Fruit fly (Drosophila melanogaster) whole organism, embryonic: ENCODE data around the gene CG46307.

Experiments used
- Adf1 ChIP-seq: fragments of 200-800 bp; sonication (Bioruptor generic); IDR thresholded peaks from 2 replicates; pipeline ENCODE4 v1.3.6; 2022; ENCODE audit warnings: missing biosample characterization, missing genetic modification characterization
- BEAF-32 ChIP-seq: fragments of 200-800 bp; sonication (Bioruptor generic); optimal IDR thresholded peaks from 3 replicates; lab custom pipeline; 2017; ENCODE audit warnings: missing biosample characterization, missing genetic modification characterization, mild to moderate bottlenecking, moderate library complexity, missing genetic modification reagents
- CG10274 ChIP-seq: fragments of 200-800 bp; sonication (Bioruptor generic); optimal IDR thresholded peaks from 3 replicates; lab custom pipeline; 2017; ENCODE audit warnings: missing biosample characterization, mild to moderate bottlenecking, missing genetic modification characterization
- CG11723 ChIP-seq: fragments of 200-800 bp; sonication (Bioruptor generic); optimal IDR thresholded peaks from 2 replicates; lab custom pipeline; 2017; ENCODE audit warnings: missing biosample characterization, mild to moderate bottlenecking, missing genetic modification characterization
- CG13287 ChIP-seq: fragments of 200-800 bp; sonication (Bioruptor generic); IDR thresholded peaks from 2 replicates; pipeline ENCODE4 v1.3.6; 2022; ENCODE audit warnings: missing biosample characterization, missing genetic modification characterization; ENCODE audit not compliant: partially characterized antibody
- CG14860 ChIP-seq: fragments of 200-800 bp; sonication (Bioruptor generic); IDR thresholded peaks from 3 replicates; pipeline ENCODE4 v1.3.6; 2022; ENCODE audit warnings: missing biosample characterization, missing genetic modification characterization; ENCODE audit not compliant: partially characterized antibody
- CG34422 ChIP-seq: fragments of 200-800 bp; sonication (Bioruptor generic); IDR thresholded peaks from 3 replicates; pipeline ENCODE4 v1.3.6; 2022; ENCODE audit warnings: missing biosample characterization, missing genetic modification characterization
- CG6272 ChIP-seq: fragments of 200-800 bp; sonication (Bioruptor generic); IDR thresholded peaks from 2 replicates; pipeline ENCODE4 v1.3.6; 2022; ENCODE audit warnings: missing biosample characterization, missing genetic modification characterization
- CG8281 ChIP-seq: fragments of 200-800 bp; sonication (Bioruptor generic); optimal IDR thresholded peaks from 2 replicates; lab custom pipeline; 2018; ENCODE audit warnings: missing biosample characterization, mild to moderate bottlenecking, missing genetic modification characterization, moderate library complexity
- CG9932 ChIP-seq: fragments of 200-800 bp; sonication (Bioruptor generic); IDR thresholded peaks from 2 replicates; pipeline ENCODE4 v1.3.6; 2022; ENCODE audit warnings: missing biosample characterization, missing genetic modification characterization
- Dfd ChIP-seq, 2 experiments: fragments of >200 bp; optimal IDR thresholded peaks; 2 replicates each; lab custom pipeline; 2017; ENCODE audit warnings: missing biosample characterization in 2 of 2, missing genetic modification characterization in 2 of 2
- Dip3 ChIP-seq: fragments of 200-800 bp; sonication (Bioruptor generic); optimal IDR thresholded peaks from 3 replicates; lab custom pipeline; 2016; ENCODE audit warnings: missing biosample characterization, missing genetic modification characterization
- Dll ChIP-seq: fragments of 200-800 bp; sonication (Bioruptor generic); IDR thresholded peaks from 4 replicates; pipeline ENCODE4 v1.3.6; 2022; ENCODE audit warnings: missing biosample characterization, missing genetic modification characterization; ENCODE audit not compliant: partially characterized antibody
- HLH3B ChIP-seq: fragments of 200-800 bp; sonication (Bioruptor generic); IDR thresholded peaks from 2 replicates; pipeline ENCODE4 v1.3.6; 2022; ENCODE audit warnings: missing biosample characterization, missing genetic modification characterization
- HLHmδ ChIP-seq: fragments of 200-800 bp; sonication (Bioruptor generic); optimal IDR thresholded peaks from 2 replicates; lab custom pipeline; 2018; ENCODE audit warnings: missing biosample characterization, mild to moderate bottlenecking, missing genetic modification characterization, moderate library complexity
- Hmr ChIP-seq: fragments of 200-800 bp; sonication (Bioruptor generic); optimal IDR thresholded peaks from 3 replicates; lab custom pipeline; 2017; ENCODE audit warnings: mild to moderate bottlenecking, missing biosample characterization, missing genetic modification reagents, missing genetic modification characterization
- MBD-R2 ChIP-seq: fragments of 200-800 bp; sonication (Bioruptor generic); IDR thresholded peaks from 2 replicates; pipeline ENCODE4 v1.3.6; 2022; ENCODE audit warnings: missing biosample characterization, missing genetic modification characterization
- Mad ChIP-seq: fragments of 200-800 bp; sonication (Bioruptor generic); optimal IDR thresholded peaks from 2 replicates; lab custom pipeline; 2016; ENCODE audit warnings: missing biosample characterization, missing genetic modification characterization
- Med ChIP-seq: fragments of 200-800 bp; sonication (Bioruptor generic); peaks from one replicate; lab custom pipeline; 2016; ENCODE audit warnings: missing biosample characterization, missing genetic modification characterization, mild to moderate bottlenecking, inconsistent platforms, moderate library complexity
- NFAT ChIP-seq: fragments of 200-800 bp; sonication (Bioruptor generic); IDR thresholded peaks from 2 replicates; pipeline ENCODE4 v1.3.6; 2022; ENCODE audit warnings: missing biosample characterization, missing genetic modification characterization
- Optix ChIP-seq: fragments of 200-800 bp; sonication (Bioruptor generic); IDR thresholded peaks from 3 replicates; pipeline ENCODE4 v1.3.6; 2022; ENCODE audit warnings: missing biosample characterization, missing genetic modification characterization
- Rfx ChIP-seq: fragments of 200-800 bp; sonication (Bioruptor generic); IDR thresholded peaks from 2 replicates; pipeline ENCODE4 v1.3.6; 2022; ENCODE audit warnings: missing biosample characterization, missing genetic modification characterization
- Six4 ChIP-seq: fragments of 200-800 bp; sonication (Bioruptor generic); optimal IDR thresholded peaks from 2 replicates; lab custom pipeline; 2016; ENCODE audit warnings: missing biosample characterization, missing genetic modification characterization
- Sry-δ ChIP-seq: fragments of 200-800 bp; sonication (Bioruptor generic); optimal IDR thresholded peaks from 2 replicates; lab custom pipeline; 2016; ENCODE audit warnings: missing biosample characterization, missing genetic modification characterization
- TFAM ChIP-seq: fragments of 200-800 bp; sonication (Bioruptor generic); optimal IDR thresholded peaks from 2 replicates; lab custom pipeline; 2017; ENCODE audit warnings: missing biosample characterization, missing genetic modification characterization, inconsistent platforms
- Taf1 ChIP-seq: fragments of 200-800 bp; sonication (Bioruptor generic); IDR thresholded peaks from 2 replicates; pipeline ENCODE4 v1.3.6; 2022; ENCODE audit warnings: missing biosample characterization, missing genetic modification characterization
- amos ChIP-seq: fragments of 200-800 bp; sonication (Bioruptor generic); IDR thresholded peaks from 2 replicates; pipeline ENCODE4 v1.3.6; 2022; ENCODE audit warnings: missing biosample characterization, missing genetic modification characterization; ENCODE audit not compliant: partially characterized antibody
- ash1 ChIP-seq: fragments of 200-800 bp; sonication (Bioruptor generic); optimal IDR thresholded peaks from 2 replicates; lab custom pipeline; 2018; ENCODE audit warnings: missing biosample characterization, mild to moderate bottlenecking, missing genetic modification characterization
- ato ChIP-seq: fragments of 200-800 bp; sonication (Bioruptor generic); IDR thresholded peaks from 2 replicates; pipeline ENCODE4 v1.3.6; 2022; ENCODE audit warnings: missing biosample characterization, missing genetic modification characterization; ENCODE audit not compliant: partially characterized antibody
- bbx ChIP-seq: fragments of 200-800 bp; sonication (Bioruptor generic); IDR thresholded peaks from 2 replicates; pipeline ENCODE4 v1.3.6; 2022; ENCODE audit warnings: missing biosample characterization, missing genetic modification characterization; ENCODE audit not compliant: partially characterized antibody
- chinmo ChIP-seq: fragments of 200-800 bp; sonication (Bioruptor generic); IDR thresholded peaks from 4 replicates; pipeline ENCODE4 v1.3.6; 2022; ENCODE audit warnings: missing biosample characterization, missing genetic modification characterization; ENCODE audit not compliant: partially characterized antibody
- corto ChIP-seq: fragments of 200-800 bp; sonication (Bioruptor generic); optimal IDR thresholded peaks from 2 replicates; lab custom pipeline; 2016; ENCODE audit warnings: missing biosample characterization, mild to moderate bottlenecking, missing genetic modification characterization, moderate library complexity
- fd3F ChIP-seq: fragments of 200-800 bp; sonication (Bioruptor generic); optimal IDR thresholded peaks from 2 replicates; lab custom pipeline; 2018; ENCODE audit warnings: missing biosample characterization, mild to moderate bottlenecking, missing genetic modification characterization, moderate library complexity
- gsb ChIP-seq: fragments of 200-800 bp; sonication (Bioruptor generic); IDR thresholded peaks from 2 replicates; pipeline ENCODE4 v1.3.6; 2022; ENCODE audit warnings: missing biosample characterization, missing genetic modification characterization
- her ChIP-seq: fragments of 200-800 bp; sonication (Bioruptor generic); optimal IDR thresholded peaks from 2 replicates; lab custom pipeline; 2016; ENCODE audit warnings: missing biosample characterization, missing genetic modification characterization
- lov ChIP-seq, 2 experiments: fragments of 200-800 bp in 1 of 2; fragments of >200 bp in 1 of 2; sonication (Bioruptor generic) in 1 of 2; IDR thresholded peaks in 1 of 2; optimal IDR thresholded peaks in 1 of 2; 2 replicates in 1 of 2; 3 replicates in 1 of 2; pipeline versions ENCODE4 v1.3.6 to Lab custom; 2017 to 2022; ENCODE audit warnings: missing biosample characterization in 1 of 2, missing genetic modification characterization in 1 of 2
- mam ChIP-seq: fragments of 200-800 bp; sonication (Bioruptor generic); optimal IDR thresholded peaks from 3 replicates; lab custom pipeline; 2016; ENCODE audit warnings: missing biosample characterization, missing genetic modification characterization
- mld ChIP-seq: fragments of 200-800 bp; sonication (Bioruptor generic); IDR thresholded peaks from 3 replicates; pipeline ENCODE4 v1.3.6; 2022; ENCODE audit warnings: missing biosample characterization, missing genetic modification characterization; ENCODE audit not compliant: partially characterized antibody
- nmo ChIP-seq: fragments of 200-800 bp; sonication (Bioruptor generic); optimal IDR thresholded peaks from 2 replicates; lab custom pipeline; 2018; ENCODE audit warnings: missing biosample characterization, mild to moderate bottlenecking, missing genetic modification characterization, moderate library complexity
- otp ChIP-seq: fragments of 200-800 bp; sonication (Bioruptor generic); IDR thresholded peaks from 3 replicates; pipeline ENCODE4, ENCODE4 v1.3.6; 2022; ENCODE audit warnings: missing biosample characterization, missing genetic modification characterization
- sc ChIP-seq, 3 experiments: fragments of >200 bp in 2 of 3; fragments of 200-800 bp in 1 of 3; sonication (Bioruptor generic) in 1 of 3; optimal IDR thresholded peaks; 2 replicates in 2 of 3; 3 replicates in 1 of 3; lab custom pipeline; 2017; ENCODE audit warnings: mild to moderate bottlenecking in 1 of 3, missing biosample characterization in 1 of 3, missing genetic modification characterization in 1 of 3, missing genetic modification reagents in 1 of 3
- sna ChIP-seq: fragments of 200-800 bp; sonication (Bioruptor generic); IDR thresholded peaks from 2 replicates; pipeline ENCODE4 v1.3.6; 2022; ENCODE audit warnings: missing biosample characterization, missing genetic modification characterization; ENCODE audit not compliant: partially characterized antibody
- sob ChIP-seq: fragments of 200-800 bp; sonication (Bioruptor generic); IDR thresholded peaks from 2 replicates; pipeline ENCODE4 v1.3.6; 2022; ENCODE audit warnings: missing biosample characterization, missing genetic modification characterization
- unc-4 ChIP-seq: fragments of 200-800 bp; sonication (Bioruptor generic); IDR thresholded peaks from 2 replicates; pipeline ENCODE4 v1.3.6; 2022; ENCODE audit warnings: missing biosample characterization, missing genetic modification characterization; ENCODE audit not compliant: partially characterized antibody
- usp ChIP-seq: fragments of >200 bp; optimal IDR thresholded peaks from 2 replicates; lab custom pipeline; 2017; ENCODE audit warnings: missing biosample characterization, missing genetic modification characterization
- vnd ChIP-seq: fragments of 200-800 bp; sonication (Bioruptor generic); IDR thresholded peaks from 3 replicates; pipeline ENCODE4 v1.3.6; 2022; ENCODE audit warnings: missing biosample characterization, missing genetic modification characterization; ENCODE audit not compliant: partially characterized antibody
- wdn ChIP-seq: fragments of 200-800 bp; sonication (Bioruptor generic); IDR thresholded peaks from 2 replicates; pipeline ENCODE4 v1.3.6; 2022; ENCODE audit warnings: missing biosample characterization, missing genetic modification characterization
- wek ChIP-seq: fragments of 200-800 bp; sonication (Bioruptor generic); optimal IDR thresholded peaks from 3 replicates; lab custom pipeline; 2018; ENCODE audit warnings: missing biosample characterization, mild to moderate bottlenecking, missing genetic modification characterization, moderate library complexity
- zfh2 ChIP-seq: fragments of 200-800 bp; sonication (Bioruptor generic); optimal IDR thresholded peaks from 2 replicates; lab custom pipeline; 2016; ENCODE audit warnings: missing biosample characterization, missing genetic modification characterization

CG46307 gene

dm6 chr2L:21162875-21163274 lies 58.5 kb downstream of the CG46307 start, which contains the start of gene Nbr (continued):
- no peak for TF ChIP-seq TFAM (GFP tag; lab: Kevin White, UChicago)
- TF ChIP-seq Hmr (GFP tag; lab: Kevin White, UChicago) = no peak
- TF ChIP-seq sna (GFP tag; lab: Robert Waterston, UW) = peak; percentile 54
- no peak for TF ChIP-seq CG10274 (GFP tag; lab: Kevin White, UChicago)
- 0 out of 2 replicates have a peak, but pooled peaks have one; percentile 4 for TF ChIP-seq HLH3B (GFP tag; lab: Robert Waterston, UW)
- TF ChIP-seq Sry-δ (GFP tag; lab: Kevin White, UChicago) = peak; percentile 58
- TF ChIP-seq lov (optimal IDR thresholded peaks at IDR 0.05; lab: Kevin White, UChicago) = no peak
- no peak for TF ChIP-seq lov (GFP tag; IDR thresholded peaks at IDR 0.05; lab: Robert Waterston, UW)
- no peak for TF ChIP-seq CG14860
- TF ChIP-seq NFAT (GFP tag; lab: Robert Waterston, UW) = peak; percentile 44; the same call in 1 of the 2 replicates
- TF ChIP-seq Six4 (GFP tag; lab: Kevin White, UChicago) = no peak
- no peak for TF ChIP-seq CG11723 (GFP tag; lab: Kevin White, UChicago)
- no peak for TF ChIP-seq nmo (GFP tag; lab: Kevin White, UChicago)
- no peak for TF ChIP-seq wdn (GFP tag; lab: Robert Waterston, UW)
- peak; percentile 54 for TF ChIP-seq BEAF-32 (GFP tag; lab: Kevin White, UChicago)
- TF ChIP-seq mam = no peak
- no peak for TF ChIP-seq Dfd (GFP tag; optimal IDR thresholded peaks at IDR 0.05; lab: Kevin White, UChicago)
- TF ChIP-seq Optix (GFP tag; lab: Robert Waterston, UW) = no peak
- TF ChIP-seq ato (GFP tag; lab: Robert Waterston, UW) = peak; percentile 33; the same call in 1 of the 2 replicates
- no peak for TF ChIP-seq Taf1 (GFP tag; lab: Robert Waterston, UW)
- TF ChIP-seq usp (GFP tag; lab: Kevin White, UChicago) = no peak
- no peak for TF ChIP-seq wek
- 0 out of 3 replicates have a peak, but pooled peaks have one; percentile 16 for TF ChIP-seq otp (GFP tag; lab: Robert Waterston, UW)
- peak; percentile 67 for TF ChIP-seq Dll
- TF ChIP-seq Med (GFP tag; lab: Kevin White, UChicago) = peak; percentile 72
- TF ChIP-seq her (GFP tag; lab: Kevin White, UChicago) = no peak
- peak; percentile 76; the same call in 1 of the 4 replicates for TF ChIP-seq chinmo (GFP tag; lab: Robert Waterston, UW)
- TF ChIP-seq bbx (GFP tag; lab: Robert Waterston, UW) = peak; percentile 67
- no peak for TF ChIP-seq Dip3 (GFP tag; lab: Kevin White, UChicago)
- no peak for TF ChIP-seq HLHmδ (GFP tag; lab: Kevin White, UChicago)
- no peak for TF ChIP-seq Mad (GFP tag; lab: Kevin White, UChicago)
- peak; percentile 62 for TF ChIP-seq amos (GFP tag; lab: Robert Waterston, UW)
- TF ChIP-seq Rfx (GFP tag; lab: Robert Waterston, UW) = peak; percentile 39
- TF ChIP-seq CG6272 (GFP tag; lab: Robert Waterston, UW) = peak; percentile 46; the same call in 1 of the 2 replicates
- TF ChIP-seq Adf1 = no peak
- TF ChIP-seq zfh2 (GFP tag; lab: Kevin White, UChicago) = no peak
- no peak for TF ChIP-seq CG34422 (GFP tag; lab: Robert Waterston, UW)
- no peak for TF ChIP-seq fd3F
- no peak for TF ChIP-seq CG8281 (tag; lab: Kevin White, UChicago)
- no peak for TF ChIP-seq sc (optimal IDR thresholded peaks at IDR 0.05; lab: Kevin White, UChicago)
- no peak for TF ChIP-seq sc (GFP tag; optimal IDR thresholded peaks at IDR 0.05; lab: Kevin White, UChicago)
- no peak for TF ChIP-seq ash1 (GFP tag; lab: Kevin White, UChicago)
- peak; percentile 60 for TF ChIP-seq unc-4 (GFP tag; lab: Robert Waterston, UW)
- no peak for TF ChIP-seq mld (GFP tag; lab: Robert Waterston, UW)
- peak; percentile 11; the same call in 1 of the 2 replicates for TF ChIP-seq sob (GFP tag; lab: Robert Waterston, UW)
- TF ChIP-seq CG9932 (GFP tag; lab: Robert Waterston, UW) = peak; percentile 51
- peak; percentile 71 for TF ChIP-seq MBD-R2 (GFP tag; lab: Robert Waterston, UW)
- peak; percentile 61 for TF ChIP-seq CG13287 (GFP tag; lab: Robert Waterston, UW)
- 0 out of 3 replicates have a peak, but pooled peaks have one; percentile 19 for TF ChIP-seq vnd
- no peak for TF ChIP-seq gsb (GFP tag; lab: Robert Waterston, UW)
- no peak for TF ChIP-seq corto (GFP tag; lab: Kevin White, UChicago)
